Worm (Caenorhabditis elegans) whole organism, L1 larva: Measurements from ENCODE around the gene npp-23.
A peak's percentile ranks its signal among the peaks of the same experiment; 100 is the strongest.

Experiments used
- C16A3.4 ChIP-seq: fragments of 150-350 bp; optimal IDR thresholded peaks from 2 replicates; lab custom pipeline; 2014; ENCODE audit warnings: missing biosample characterization, missing genetic modification characterization
- alr-1 ChIP-seq: fragments of 200-800 bp; sonication (Bioruptor generic); optimal IDR thresholded peaks from 2 replicates; lab custom pipeline; 2018; ENCODE audit warnings: borderline replicate concordance, mild to moderate bottlenecking, missing genetic modification characterization, missing compliant biosample characterization
- aly-2 ChIP-seq: fragments of 150-350 bp; optimal IDR thresholded peaks from 2 replicates; lab custom pipeline; 2014; ENCODE audit warnings: missing biosample characterization, missing genetic modification characterization
- ama-1 ChIP-seq: fragments of 150-350 bp; optimal IDR thresholded peaks from 2 replicates; lab custom pipeline; 2014
- ceh-63 ChIP-seq: fragments of 200-800 bp; sonication (Bioruptor generic); optimal IDR thresholded peaks from 2 replicates; lab custom pipeline; 2018; ENCODE audit warnings: mild to moderate bottlenecking, missing genetic modification characterization, missing compliant biosample characterization
- ceh-8 ChIP-seq: fragments of 200-800 bp; sonication (Bioruptor generic); optimal IDR thresholded peaks from 2 replicates; lab custom pipeline; 2018; ENCODE audit warnings: mild to moderate bottlenecking, missing genetic modification characterization, moderate library complexity, missing compliant biosample characterization
- ceh-82 ChIP-seq, 3 experiments: fragments of 150-350 bp in 1 of 3; sonication (generic microtip) in 2 of 3; optimal IDR thresholded peaks; 2 replicates each; lab custom pipeline; 2014 to 2017; ENCODE audit warnings: missing biosample characterization in 3 of 3, missing genetic modification characterization in 3 of 3
- ceh-90 ChIP-seq: sonication (generic microtip); optimal IDR thresholded peaks from 2 replicates; lab custom pipeline; 2016; ENCODE audit warnings: missing genetic modification characterization, missing compliant biosample characterization
- dsc-1 ChIP-seq: sonication (generic microtip); optimal IDR thresholded peaks from 2 replicates; lab custom pipeline; 2016; ENCODE audit warnings: mild to moderate bottlenecking, missing genetic modification characterization, missing compliant biosample characterization
- efl-3 ChIP-seq: fragments of 200-800 bp; sonication (Bioruptor generic); optimal IDR thresholded peaks from 2 replicates; lab custom pipeline; 2018; ENCODE audit warnings: mild to moderate bottlenecking, missing genetic modification characterization, missing compliant biosample characterization
- egl-13 ChIP-seq: sonication (generic microtip); optimal IDR thresholded peaks from 2 replicates; lab custom pipeline; 2016; ENCODE audit warnings: missing genotype, missing genetic modification reagents, missing genetic modification characterization, missing compliant biosample characterization
- egl-27 ChIP-seq, 2 experiments: fragments of 150-350 bp in 1 of 2; sonication (generic microtip); optimal IDR thresholded peaks; 3 replicates each; lab custom pipeline; 2017 to 2018; ENCODE audit warnings: missing biosample characterization in 2 of 2, missing genetic modification characterization in 2 of 2, missing genetic modification reagents in 2 of 2
- elt-3 ChIP-seq, 6 experiments: fragments of 150-350 bp in 1 of 6; sonication (generic microtip); optimal IDR thresholded peaks; 2 replicates each; lab custom pipeline; 2017 to 2018; ENCODE audit warnings: missing biosample characterization in 6 of 6, missing genetic modification characterization in 6 of 6, inconsistent platforms in 1 of 6
- ets-5 ChIP-seq: fragments of 200-800 bp; sonication (Bioruptor generic); IDR thresholded peaks from 2 replicates; pipeline ENCODE4 v1.3.6; 2022; ENCODE audit warnings: missing genetic modification characterization, missing compliant biosample characterization
- fkh-10 ChIP-seq: sonication (generic microtip); optimal IDR thresholded peaks from 2 replicates; lab custom pipeline; 2017; ENCODE audit warnings: missing biosample characterization, missing genetic modification reagents, missing genetic modification characterization
- fkh-8 ChIP-seq: sonication (generic microtip); optimal IDR thresholded peaks from 2 replicates; lab custom pipeline; 2016; ENCODE audit warnings: mild to moderate bottlenecking, missing genetic modification characterization, missing compliant biosample characterization
- grh-1 ChIP-seq: fragments of 200-800 bp; sonication (Bioruptor generic); IDR thresholded peaks from 2 replicates; pipeline ENCODE4 v1.3.6; 2022; ENCODE audit warnings: missing genetic modification reagents, missing genetic modification characterization, missing compliant biosample characterization
- hlh-4 ChIP-seq: sonication (generic microtip); optimal IDR thresholded peaks from 2 replicates; lab custom pipeline; 2016; ENCODE audit warnings: mild to moderate bottlenecking, missing genetic modification characterization, missing compliant biosample characterization
- isw-1 ChIP-seq: fragments of 200-800 bp; sonication (Bioruptor generic); IDR thresholded peaks from 2 replicates; pipeline ENCODE4 v1.3.6; 2022; ENCODE audit warnings: missing genetic modification characterization, missing compliant biosample characterization
- jun-1 ChIP-seq: fragments of 150-350 bp; optimal IDR thresholded peaks from 2 replicates; lab custom pipeline; 2014; ENCODE audit warnings: missing biosample characterization, missing genetic modification reagents, missing genetic modification characterization
- lin-14 ChIP-seq: fragments of 200-800 bp; sonication (Bioruptor generic); optimal IDR thresholded peaks from 2 replicates; lab custom pipeline; 2018; ENCODE audit warnings: mild to moderate bottlenecking, missing genetic modification characterization, moderate library complexity, missing compliant biosample characterization
- lin-39 ChIP-seq: fragments of 150-350 bp; optimal IDR thresholded peaks from 2 replicates; lab custom pipeline; 2014; ENCODE audit warnings: missing biosample characterization, missing genetic modification reagents, missing genetic modification characterization
- lir-3 ChIP-seq: sonication (generic microtip); optimal IDR thresholded peaks from 2 replicates; lab custom pipeline; 2016; ENCODE audit warnings: mild to moderate bottlenecking, missing genetic modification characterization, moderate library complexity, missing compliant biosample characterization; ENCODE audit not compliant: poor library complexity
- mab-9 ChIP-seq: fragments of 200-800 bp; sonication (Bioruptor generic); IDR thresholded peaks from 2 replicates; pipeline ENCODE4 v1.3.6; 2022; ENCODE audit warnings: missing genetic modification reagents, missing genetic modification characterization, missing compliant biosample characterization
- mep-1 ChIP-seq: fragments of 150-350 bp; optimal IDR thresholded peaks from 2 replicates; lab custom pipeline; 2014; ENCODE audit warnings: missing biosample characterization, missing genetic modification characterization
- nhr-47 ChIP-seq: sonication (generic microtip); optimal IDR thresholded peaks from 2 replicates; lab custom pipeline; 2016; ENCODE audit warnings: mild to moderate bottlenecking, missing genetic modification characterization, moderate library complexity, missing compliant biosample characterization
- nhr-76 ChIP-seq: sonication (generic microtip); optimal IDR thresholded peaks from 2 replicates; lab custom pipeline; 2017; ENCODE audit warnings: missing biosample characterization, missing genetic modification characterization
- nhr-84 ChIP-seq: sonication (generic microtip); optimal IDR thresholded peaks from 2 replicates; lab custom pipeline; 2017; ENCODE audit warnings: missing biosample characterization, missing genetic modification characterization
- nhr-90 ChIP-seq: sonication (generic microtip); optimal IDR thresholded peaks from 2 replicates; lab custom pipeline; 2016; ENCODE audit warnings: mild to moderate bottlenecking, missing genetic modification characterization, missing compliant biosample characterization; ENCODE audit not compliant: poor library complexity
- pqm-1 ChIP-seq: sonication (generic microtip); optimal IDR thresholded peaks from 3 replicates; lab custom pipeline; 2017; ENCODE audit warnings: missing biosample characterization, missing genetic modification characterization
- rnt-1 ChIP-seq: sonication (generic microtip); optimal IDR thresholded peaks from 2 replicates; lab custom pipeline; 2016; ENCODE audit warnings: mild to moderate bottlenecking, missing genetic modification characterization, moderate library complexity, missing compliant biosample characterization
- skn-1 ChIP-seq: fragments of 150-350 bp; optimal IDR thresholded peaks from 2 replicates; lab custom pipeline; 2014; ENCODE audit warnings: missing biosample characterization, missing genetic modification characterization
- sup-37 ChIP-seq: fragments of 200-800 bp; sonication (Bioruptor generic); optimal IDR thresholded peaks from 2 replicates; lab custom pipeline; 2018; ENCODE audit warnings: mild to moderate bottlenecking, missing genetic modification characterization, missing compliant biosample characterization
- swsn-7 ChIP-seq: sonication (generic microtip); optimal IDR thresholded peaks from 2 replicates; lab custom pipeline; 2016; ENCODE audit warnings: missing genetic modification characterization, missing compliant biosample characterization
- tbx-2 ChIP-seq: sonication (generic microtip); optimal IDR thresholded peaks from 2 replicates; lab custom pipeline; 2016; ENCODE audit warnings: missing genetic modification characterization, missing compliant biosample characterization
- unc-130 ChIP-seq: fragments of 150-350 bp; optimal IDR thresholded peaks from 2 replicates; lab custom pipeline; 2017; ENCODE audit warnings: missing biosample characterization, missing genetic modification characterization, inconsistent platforms
- unc-30 ChIP-seq: sonication (generic microtip); optimal IDR thresholded peaks from 2 replicates; lab custom pipeline; 2017; ENCODE audit warnings: missing biosample characterization, missing genetic modification characterization
- unc-62 ChIP-seq: fragments of 150-350 bp; optimal IDR thresholded peaks from 2 replicates; lab custom pipeline; 2014; ENCODE audit warnings: missing biosample characterization, missing genetic modification reagents, missing genetic modification characterization
- unc-86 ChIP-seq: sonication (generic microtip); optimal IDR thresholded peaks from 2 replicates; lab custom pipeline; 2016; ENCODE audit warnings: missing genetic modification characterization, missing compliant biosample characterization
- unc-98 ChIP-seq: fragments of 200-800 bp; sonication (Bioruptor generic); IDR thresholded peaks from 2 replicates; pipeline ENCODE4 v1.3.6; 2022; ENCODE audit warnings: missing genetic modification characterization, missing compliant biosample characterization
- vab-15 ChIP-seq: sonication (generic microtip); optimal IDR thresholded peaks from 2 replicates; lab custom pipeline; 2017; ENCODE audit warnings: missing genotype, mild to moderate bottlenecking, missing genetic modification characterization, missing compliant biosample characterization
- xbp-1 ChIP-seq: sonication (generic microtip); optimal IDR thresholded peaks from 2 replicates; lab custom pipeline; 2016; ENCODE audit warnings: missing genetic modification characterization, missing compliant biosample characterization
- zag-1 ChIP-seq: fragments of 150-350 bp; optimal IDR thresholded peaks from 2 replicates; lab custom pipeline; 2014; ENCODE audit warnings: missing biosample characterization, missing genetic modification characterization
- zip-4 ChIP-seq: fragments of 200-800 bp; sonication (Bioruptor generic); optimal IDR thresholded peaks from 2 replicates; lab custom pipeline; 2018; ENCODE audit warnings: mild to moderate bottlenecking, missing genetic modification characterization, moderate library complexity, missing compliant biosample characterization

Gene npp-23

DNA sequence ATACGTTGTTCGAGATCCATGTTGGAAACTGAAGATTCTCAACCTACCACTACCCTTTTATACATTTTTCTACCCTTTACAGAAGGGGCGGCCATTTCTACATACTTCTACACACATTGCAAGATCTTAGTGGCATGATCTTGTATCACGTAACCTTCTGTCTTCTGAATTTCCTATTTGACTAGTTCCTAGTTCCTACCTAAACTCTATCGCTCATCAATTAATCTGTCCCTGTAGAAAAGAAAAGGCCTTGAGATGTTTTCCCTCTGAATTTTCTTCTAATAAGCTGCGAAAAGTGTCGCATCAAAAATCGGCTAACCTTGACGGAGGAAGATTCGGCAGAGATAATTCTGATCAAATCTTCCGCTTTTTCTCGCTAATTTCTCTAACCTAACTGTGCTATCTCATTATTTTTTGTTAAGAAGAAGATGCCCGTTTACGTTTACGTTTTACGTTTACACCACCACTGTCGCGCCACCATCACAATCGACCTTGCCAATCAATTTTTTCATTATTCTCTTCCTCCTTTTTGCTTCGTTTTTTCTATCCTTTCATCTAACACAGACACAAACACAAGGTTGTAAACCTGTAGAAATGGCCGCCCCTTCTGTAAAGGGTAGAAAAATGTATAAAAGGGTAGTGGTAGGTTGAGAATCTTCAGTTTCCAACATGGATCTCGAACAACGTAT, 45.2 kb downstream of the npp-23 start, which contains the start of the genes col-117 and col-3 (continued):
- TF ChIP-seq ama-1 (lab: Kevin White, UChicago) = no peak
- no peak for TF ChIP-seq sup-37
- TF ChIP-seq tbx-2 (tag; lab: Kevin White, UChicago) = peak; percentile 39
- no peak for TF ChIP-seq egl-27 (tag; optimal IDR thresholded peaks at IDR 0.05; lab: Kevin White, UChicago)
- no peak for TF ChIP-seq unc-98 (GFP tag; lab: Robert Waterston, UW)
- TF ChIP-seq xbp-1 (tag; lab: Kevin White, UChicago) = no peak
- TF ChIP-seq isw-1 (GFP tag; lab: Robert Waterston, UW) = no peak
- TF ChIP-seq skn-1 = no peak
- no peak for TF ChIP-seq fkh-10
- peak; percentile 88 for TF ChIP-seq lin-14 (GFP tag; lab: Kevin White, UChicago)
- peak; percentile 25 for TF ChIP-seq nhr-47
- TF ChIP-seq unc-62 = no peak
- TF ChIP-seq dsc-1 (tag; lab: Kevin White, UChicago) = no peak
- no peak for TF ChIP-seq zag-1
- TF ChIP-seq mep-1 (tag; lab: Kevin White, UChicago) = peak; percentile 59
- no peak for TF ChIP-seq egl-13
- TF ChIP-seq ceh-82 (tag; optimal IDR thresholded peaks at IDR 0.05; lab: Kevin White, UChicago) = no peak
- no peak for TF ChIP-seq unc-86 (tag; lab: Kevin White, UChicago)
- TF ChIP-seq nhr-90 = peak; percentile 18
- peak in 4 of 6 experiments; percentile 32 to 84 (median 62) for TF ChIP-seq elt-3 (tag; optimal IDR thresholded peaks at IDR 0.05; lab: Kevin White, UChicago)
- peak; percentile 35 for TF ChIP-seq C16A3.4 (tag; lab: Kevin White, UChicago)
- TF ChIP-seq ceh-63 (GFP tag; lab: Kevin White, UChicago) = no peak
- no peak for TF ChIP-seq jun-1 (tag; lab: Kevin White, UChicago)
- peak; percentile 67 for TF ChIP-seq unc-130 (tag; lab: Kevin White, UChicago)
- no peak for TF ChIP-seq unc-30 (tag; lab: Kevin White, UChicago)
- no peak for TF ChIP-seq pqm-1
- TF ChIP-seq vab-15 (tag; lab: Kevin White, UChicago) = peak; percentile 8
- TF ChIP-seq grh-1 (GFP tag; lab: Robert Waterston, UW) = 0 out of 2 replicates have a peak, but pooled peaks have one; percentile 23
- TF ChIP-seq nhr-84 = no peak
- TF ChIP-seq lir-3 (tag; lab: Kevin White, UChicago) = no peak
- no peak for TF ChIP-seq ets-5 (GFP tag; lab: Robert Waterston, UW)
- TF ChIP-seq aly-2 = no peak
- TF ChIP-seq zip-4 (GFP tag; lab: Kevin White, UChicago) = no peak
- no peak for TF ChIP-seq lin-39 (tag; lab: Kevin White, UChicago)
- no peak for TF ChIP-seq alr-1 (tag; lab: Kevin White, UChicago)
- TF ChIP-seq fkh-8 (tag; lab: Kevin White, UChicago) = no peak
- no peak for TF ChIP-seq efl-3 (GFP tag; lab: Kevin White, UChicago)
- peak; percentile 6 for TF ChIP-seq swsn-7 (tag; lab: Kevin White, UChicago)
- no peak for TF ChIP-seq hlh-4 (tag; lab: Kevin White, UChicago)
- TF ChIP-seq mab-9 (GFP tag; lab: Robert Waterston, UW) = no peak
- TF ChIP-seq rnt-1 (tag; lab: Kevin White, UChicago) = no peak
- TF ChIP-seq nhr-76 (tag; lab: Kevin White, UChicago) = no peak
- no peak for TF ChIP-seq ceh-90
- TF ChIP-seq ceh-8 (GFP tag; lab: Kevin White, UChicago) = no peak
